Worm (Caenorhabditis elegans): ENCODE measurements around the gene Y102A11A.2.

DNA sequence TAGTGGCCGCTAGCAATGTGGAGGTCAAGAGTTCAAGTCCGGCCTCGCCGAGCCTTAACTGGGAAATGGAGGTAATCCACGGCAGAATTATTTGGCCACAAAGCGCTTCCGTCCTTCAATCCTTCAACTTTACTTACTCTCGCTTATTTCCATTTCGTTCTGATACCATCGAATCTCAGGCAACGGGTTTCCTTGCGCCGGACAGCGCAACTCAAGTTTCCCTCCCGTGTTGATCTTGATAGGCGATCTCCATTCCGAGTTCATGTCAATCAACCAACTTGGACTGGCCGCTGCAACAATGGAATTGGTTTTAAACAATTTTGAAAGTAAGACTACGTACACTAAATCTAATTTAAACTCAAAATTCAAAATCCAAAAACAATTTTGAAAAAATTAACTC is 14.4 kb downstream of the Y102A11A.2 start:
- TF ChIP-seq W03F9.2 (tag; optimal IDR thresholded peaks at IDR 0.05) (no peak), him-1 (tag; optimal IDR thresholded peaks at IDR 0.05) (no peak)
